Worm (Caenorhabditis elegans): ENCODE measurements around the gene C15H7.4.

- TF ChIP-seq ama-1 (optimal IDR thresholded peaks at IDR 0.05) (no peak), tbx-37 (GFP tag; conservative IDR thresholded peaks at IDR 0.05) (no peak), tra-4 (tag; optimal IDR thresholded peaks at IDR 0.05) (no peak)
Measured at ce11 chrIII:9629054-9629453, 26.6 kb downstream of the C15H7.4 start, which contains the start of gene tbg-1.

All from whole organism, early embryonic.